Worm (Caenorhabditis elegans) whole organism, L3 larva: ENCODE data around the gene moc-2.

Experiments used
- R02D3.7 ChIP-seq: fragments of 150-350 bp; optimal IDR thresholded peaks from 2 replicates; lab custom pipeline; 2014; ENCODE audit warnings: missing biosample characterization, missing genetic modification characterization
- mdl-1 ChIP-seq: fragments of 150-350 bp; optimal IDR thresholded peaks from 2 replicates; lab custom pipeline; 2014; ENCODE audit warnings: missing biosample characterization, missing genetic modification characterization
- nhr-25 ChIP-seq: sonication (generic microtip); optimal IDR thresholded peaks from 2 replicates; lab custom pipeline; 2017; ENCODE audit warnings: missing biosample characterization, missing genetic modification characterization

- no peak for TF ChIP-seq nhr-25 (tag; lab: Kevin White, UChicago)
- no peak for TF ChIP-seq R02D3.7 (tag; lab: Kevin White, UChicago)
- TF ChIP-seq mdl-1 (tag; lab: Kevin White, UChicago): no peak
Measured at ce11 chrV:6458302-6458998, 45.5 kb downstream of the moc-2 start.
